Worm (Caenorhabditis elegans): ENCODE measurements around the gene B0454.6.

Gene B0454.6

ce11 chrII:3071012-3071749 is 38.6 kb downstream of the B0454.6 start, which contains the start of gene Y25C1A.7:
Gene Y25C1A.7, minus strand, starts transcription at chrII:3071062.
- TF ChIP-seq nhr-85 (tag) (peak; percentile 12), nhr-84 (tag; optimal IDR thresholded peaks at IDR 0.05) (no peak), efl-1 (optimal IDR thresholded peaks at IDR 0.05) (no peak), efl-1 (GFP tag; optimal IDR thresholded peaks at IDR 0.05 in 1 of 2) (peak in 1 of 2 experiments; percentile 12), zag-1 (tag; optimal IDR thresholded peaks at IDR 0.05) (no peak), grh-1 (GFP tag; IDR thresholded peaks at IDR 0.05) (no peak), dpl-1 (GFP tag; optimal IDR thresholded peaks at IDR 0.05) (no peak), irx-1 (tag; optimal IDR thresholded peaks at IDR 0.05) (no peak), hlh-17 (GFP tag; optimal IDR thresholded peaks at IDR 0.05; ENCODE audit: borderline replicate concordance) (no peak), nhr-12 (tag; optimal IDR thresholded peaks at IDR 0.05) (no peak), hpl-2 (GFP tag; optimal IDR thresholded peaks at IDR 0.05) (no peak), ama-1 (optimal IDR thresholded peaks at IDR 0.05) (no peak)

- peak; percentile 100 for TF ChIP-seq C04F5.9 (tag; optimal IDR thresholded peaks at IDR 0.05)
- TF ChIP-seq tbx-2 (tag; optimal IDR thresholded peaks at IDR 0.05), result peak; percentile 94
- TF ChIP-seq elt-2 (tag; optimal IDR thresholded peaks at IDR 0.05), result peak; percentile 83
- 0 out of 2 replicates have a peak, but pooled peaks have one; percentile 47 for TF ChIP-seq unc-98 (GFP tag; IDR thresholded peaks at IDR 0.05)
- TF ChIP-seq tlp-1 (tag; optimal IDR thresholded peaks at IDR 0.05), result no peak
- TF ChIP-seq mep-1 (tag; optimal IDR thresholded peaks at IDR 0.05), result peak; percentile 91
- TF ChIP-seq efl-1 (optimal IDR thresholded peaks at IDR 0.05), result peak; percentile 92 to 95
- peak; percentile 80 to 98 for TF ChIP-seq efl-1 (GFP tag; optimal IDR thresholded peaks at IDR 0.05 in 1 of 2)
- TF ChIP-seq fkh-10 (GFP tag; optimal IDR thresholded peaks at IDR 0.05), result peak; percentile 87
- no peak for TF ChIP-seq nhr-20 (tag; optimal IDR thresholded peaks at IDR 0.05)
- no peak for TF ChIP-seq ets-5 (GFP tag; IDR thresholded peaks at IDR 0.05)
- peak; percentile 49 for TF ChIP-seq nhr-237 (tag; optimal IDR thresholded peaks at IDR 0.05)
- peak; percentile 79 for TF ChIP-seq vab-15 (tag; optimal IDR thresholded peaks at IDR 0.05)
- peak; percentile 31 for TF ChIP-seq nhr-76 (tag; optimal IDR thresholded peaks at IDR 0.05)
- peak; percentile 79 for TF ChIP-seq mef-2 (tag; optimal IDR thresholded peaks at IDR 0.05)
- peak in 3 of 6 experiments; percentile 14 to 80 (median 74) for TF ChIP-seq elt-3 (tag; optimal IDR thresholded peaks at IDR 0.05)
- no peak for TF ChIP-seq alr-1 (tag; optimal IDR thresholded peaks at IDR 0.05; ENCODE audit: borderline replicate concordance)
- no peak for TF ChIP-seq unc-30 (tag; optimal IDR thresholded peaks at IDR 0.05)
- TF ChIP-seq zip-4 (GFP tag; optimal IDR thresholded peaks at IDR 0.05), result peak; percentile 87
- TF ChIP-seq ces-1 (GFP tag; optimal IDR thresholded peaks at IDR 0.05), result no peak
- peak; percentile 67 for TF ChIP-seq F16B12.6 (tag; optimal IDR thresholded peaks at IDR 0.05)
- TF ChIP-seq xbp-1 (tag; optimal IDR thresholded peaks at IDR 0.05), result peak; percentile 99
- TF ChIP-seq dsc-1 (tag; optimal IDR thresholded peaks at IDR 0.05), result no peak
- TF ChIP-seq unc-86 (tag; optimal IDR thresholded peaks at IDR 0.05), result peak; percentile 90
- peak; percentile 66 for TF ChIP-seq nhr-11 (tag; optimal IDR thresholded peaks at IDR 0.05)
- peak; percentile 42 for TF ChIP-seq ceh-90 (tag; optimal IDR thresholded peaks at IDR 0.05)
- no peak for TF ChIP-seq unc-62 (GFP tag; optimal IDR thresholded peaks at IDR 0.05)
- TF ChIP-seq rnt-1 (tag; optimal IDR thresholded peaks at IDR 0.05), result peak; percentile 98
- peak; percentile 91 for TF ChIP-seq irx-1 (tag; optimal IDR thresholded peaks at IDR 0.05)
- TF ChIP-seq Y116A8C.19 (tag; optimal IDR thresholded peaks at IDR 0.05; ENCODE audit: borderline replicate concordance), result no peak
- no peak for TF ChIP-seq nhr-90 (tag; optimal IDR thresholded peaks at IDR 0.05; ENCODE audit: poor library complexity)
- TF ChIP-seq fkh-4 (tag; optimal IDR thresholded peaks at IDR 0.05; ENCODE audit: borderline replicate concordance), result peak; percentile 60
- TF ChIP-seq lin-15B (tag; optimal IDR thresholded peaks at IDR 0.05), result peak; percentile 58
- TF ChIP-seq pqm-1 (tag; optimal IDR thresholded peaks at IDR 0.05), result no peak
- TF ChIP-seq nhr-28 (tag; optimal IDR thresholded peaks at IDR 0.05), result no peak
- peak; percentile 90 for TF ChIP-seq isw-1 (GFP tag; IDR thresholded peaks at IDR 0.05)
- TF ChIP-seq pag-3 (tag; optimal IDR thresholded peaks at IDR 0.05; ENCODE audit: borderline replicate concordance, insufficient read depth), result no peak
- TF ChIP-seq ztf-11 (tag; optimal IDR thresholded peaks at IDR 0.05), result peak; percentile 26 to 85
- TF ChIP-seq lir-3 (tag; optimal IDR thresholded peaks at IDR 0.05; ENCODE audit: poor library complexity), result no peak
- peak; percentile 58 for TF ChIP-seq aly-2 (tag; optimal IDR thresholded peaks at IDR 0.05)
- TF ChIP-seq sox-4 (tag; optimal IDR thresholded peaks at IDR 0.05), result peak; percentile 72
Observed at ce11 chrII:3076915-3077314, 44.3 kb downstream of the B0454.6 start, which contains the start of gene Y25C1A.8. Gene Y25C1A.8, minus strand, starts transcription at chrII:3076959.

All from whole organism, L1 larva.